Fruit fly (Drosophila melanogaster) whole organism, embryonic: ENCODE data around the gene CG12594.

ENCODE experiments used
- C15 ChIP-seq: fragments of 200-800 bp; sonication (Bioruptor generic); IDR thresholded peaks from 3 replicates; pipeline ENCODE4 v1.3.6; 2022; ENCODE audit warnings: missing biosample characterization, missing genetic modification characterization
- CG12155 ChIP-seq: fragments of 200-800 bp; sonication (Bioruptor generic); optimal IDR thresholded peaks from 3 replicates; lab custom pipeline; 2016; ENCODE audit warnings: missing biosample characterization, missing genetic modification characterization
- CG14050 ChIP-seq: fragments of 200-800 bp; sonication (Bioruptor generic); IDR thresholded peaks from 3 replicates; pipeline ENCODE4 v1.3.6; 2022; ENCODE audit warnings: missing biosample characterization, missing genetic modification characterization
- CG16863 ChIP-seq: fragments of 200-800 bp; sonication (Bioruptor generic); optimal IDR thresholded peaks from 3 replicates; lab custom pipeline; 2016; ENCODE audit warnings: missing biosample characterization, missing genetic modification characterization
- CG17359 ChIP-seq: fragments of 200-800 bp; sonication (Bioruptor generic); optimal IDR thresholded peaks from 3 replicates; lab custom pipeline; 2018; ENCODE audit warnings: missing biosample characterization, mild to moderate bottlenecking, missing genetic modification characterization, moderate library complexity
- CG17802 ChIP-seq: fragments of 200-800 bp; sonication (Bioruptor generic); optimal IDR thresholded peaks from 2 replicates; lab custom pipeline; 2018; ENCODE audit warnings: missing biosample characterization, mild to moderate bottlenecking, missing genetic modification characterization, moderate library complexity
- CG18619 ChIP-seq: fragments of 200-800 bp; sonication (Bioruptor generic); optimal IDR thresholded peaks from 3 replicates; lab custom pipeline; 2017; ENCODE audit warnings: missing biosample characterization, mild to moderate bottlenecking, missing genetic modification characterization
- CG3065 ChIP-seq: fragments of 200-800 bp; sonication (Bioruptor generic); optimal IDR thresholded peaks from 2 replicates; lab custom pipeline; 2016; ENCODE audit warnings: missing biosample characterization, missing genetic modification characterization
- CG31388 ChIP-seq: fragments of 200-800 bp; sonication (Bioruptor generic); optimal IDR thresholded peaks from 2 replicates; lab custom pipeline; 2016; ENCODE audit warnings: missing biosample characterization, missing genetic modification characterization
- CG3995 ChIP-seq: fragments of 200-800 bp; sonication (Bioruptor generic); optimal IDR thresholded peaks from 3 replicates; lab custom pipeline; 2016; ENCODE audit warnings: missing biosample characterization, missing genetic modification characterization
- CG4282 ChIP-seq: fragments of 200-800 bp; sonication (Bioruptor generic); optimal IDR thresholded peaks from 2 replicates; lab custom pipeline; 2016; ENCODE audit warnings: missing biosample characterization, missing genetic modification characterization
- CG43689 ChIP-seq: fragments of 200-800 bp; sonication (Bioruptor generic); IDR thresholded peaks from 2 replicates; pipeline ENCODE4 v1.3.6; 2022; ENCODE audit warnings: missing biosample characterization, missing genetic modification characterization
- CG6854 ChIP-seq: fragments of 200-800 bp; sonication (Bioruptor generic); optimal IDR thresholded peaks from 3 replicates; lab custom pipeline; 2017; ENCODE audit warnings: missing biosample characterization, mild to moderate bottlenecking, missing genetic modification characterization
- CG7271 ChIP-seq: fragments of 200-800 bp; sonication (Bioruptor generic); optimal IDR thresholded peaks from 2 replicates; lab custom pipeline; 2018; ENCODE audit warnings: missing biosample characterization, mild to moderate bottlenecking, missing genetic modification characterization, moderate library complexity
- CG8089 ChIP-seq: fragments of 200-800 bp; sonication (Bioruptor generic); optimal IDR thresholded peaks from 3 replicates; lab custom pipeline; 2016; ENCODE audit warnings: missing biosample characterization, missing genetic modification characterization
- CG9437 ChIP-seq: fragments of 200-800 bp; sonication (Bioruptor generic); optimal IDR thresholded peaks from 2 replicates; lab custom pipeline; 2018; ENCODE audit warnings: missing biosample characterization, mild to moderate bottlenecking, missing genetic modification characterization
- CG9876 ChIP-seq: fragments of 200-800 bp; sonication (Bioruptor generic); optimal IDR thresholded peaks from 2 replicates; lab custom pipeline; 2016; ENCODE audit warnings: missing biosample characterization, missing genetic modification characterization
- Dad ChIP-seq: fragments of 200-800 bp; sonication (Bioruptor generic); optimal IDR thresholded peaks from 3 replicates; lab custom pipeline; 2016; ENCODE audit warnings: missing biosample characterization, missing genetic modification characterization
- Dek ChIP-seq: fragments of 200-800 bp; sonication (Bioruptor generic); optimal IDR thresholded peaks from 3 replicates; lab custom pipeline; 2019; ENCODE audit warnings: missing biosample characterization, mild to moderate bottlenecking, missing genetic modification characterization, moderate library complexity
- Dll ChIP-seq: fragments of 200-800 bp; sonication (Bioruptor generic); IDR thresholded peaks from 4 replicates; pipeline ENCODE4 v1.3.6; 2022; ENCODE audit warnings: missing biosample characterization, missing genetic modification characterization; ENCODE audit not compliant: partially characterized antibody
- Doc2 ChIP-seq: fragments of 200-800 bp; sonication (Bioruptor generic); IDR thresholded peaks from 2 replicates; pipeline ENCODE4 v1.3.6; 2022; ENCODE audit warnings: missing biosample characterization, missing genetic modification characterization
- GATAe ChIP-seq: fragments of 200-800 bp; sonication (Bioruptor generic); conservative IDR thresholded peaks from 2 replicates; pipeline ENCODE4 v1.3.6; 2022; ENCODE audit warnings: missing biosample characterization, missing genetic modification characterization
- HHEX ChIP-seq: fragments of 200-800 bp; sonication (Bioruptor generic); optimal IDR thresholded peaks from 3 replicates; lab custom pipeline; 2017; ENCODE audit warnings: missing biosample characterization, mild to moderate bottlenecking, missing genetic modification characterization, missing genetic modification reagents
- Hmr ChIP-seq: fragments of 200-800 bp; sonication (Bioruptor generic); optimal IDR thresholded peaks from 3 replicates; lab custom pipeline; 2017; ENCODE audit warnings: mild to moderate bottlenecking, missing biosample characterization, missing genetic modification reagents, missing genetic modification characterization
- Hmx ChIP-seq: fragments of 200-800 bp; sonication (Bioruptor generic); optimal IDR thresholded peaks from 2 replicates; lab custom pipeline; 2016; ENCODE audit warnings: missing biosample characterization, missing genetic modification characterization
- Hsf ChIP-seq: fragments of 200-800 bp; sonication (Bioruptor generic); optimal IDR thresholded peaks from 3 replicates; lab custom pipeline; 2016; ENCODE audit warnings: missing biosample characterization, missing genetic modification characterization
- Lhr ChIP-seq: fragments of 200-800 bp; sonication (Bioruptor generic); optimal IDR thresholded peaks from 3 replicates; lab custom pipeline; 2017; ENCODE audit warnings: mild to moderate bottlenecking, missing biosample characterization, missing genetic modification reagents, missing genetic modification characterization
- Opbp ChIP-seq: fragments of 200-800 bp; sonication (Bioruptor generic); IDR thresholded peaks from 3 replicates; pipeline ENCODE4 v1.3.6; 2022; ENCODE audit warnings: missing biosample characterization, missing genetic modification characterization; ENCODE audit not compliant: partially characterized antibody
- PHDP ChIP-seq: fragments of 200-800 bp; sonication (Bioruptor generic); optimal IDR thresholded peaks from 3 replicates; lab custom pipeline; 2018; ENCODE audit warnings: missing biosample characterization, mild to moderate bottlenecking, missing genetic modification characterization, moderate library complexity
- Side ChIP-seq: fragments of 200-800 bp; sonication (Bioruptor generic); optimal IDR thresholded peaks from 2 replicates; lab custom pipeline; 2016; ENCODE audit warnings: missing biosample characterization, missing genetic modification characterization
- ac ChIP-seq: fragments of 200-800 bp; sonication (Bioruptor generic); optimal IDR thresholded peaks from 3 replicates; lab custom pipeline; 2017; ENCODE audit warnings: missing biosample characterization, mild to moderate bottlenecking, missing genetic modification characterization
- ap ChIP-seq: fragments of 200-800 bp; sonication (Bioruptor generic); IDR thresholded peaks from 2 replicates; pipeline ENCODE4 v1.3.6; 2022; ENCODE audit warnings: missing biosample characterization, missing genetic modification characterization
- bsh ChIP-seq, 2 experiments: fragments of 200-800 bp; sonication (Bioruptor generic); optimal IDR thresholded peaks; 2 replicates each; lab custom pipeline; 2017 to 2018; ENCODE audit warnings: mild to moderate bottlenecking in 2 of 2, missing biosample characterization in 2 of 2, missing genetic modification characterization in 2 of 2, moderate library complexity in 1 of 2
- gcm2 ChIP-seq: fragments of 200-800 bp; sonication (Bioruptor generic); optimal IDR thresholded peaks from 2 replicates; lab custom pipeline; 2016; ENCODE audit warnings: missing biosample characterization, missing genetic modification characterization
- jing ChIP-seq: fragments of 200-800 bp; sonication (Bioruptor generic); optimal IDR thresholded peaks from 2 replicates; lab custom pipeline; 2018; ENCODE audit warnings: missing biosample characterization, mild to moderate bottlenecking, missing genetic modification characterization
- lbe ChIP-seq: fragments of 200-800 bp; sonication (Bioruptor generic); optimal IDR thresholded peaks from 2 replicates; lab custom pipeline; 2016; ENCODE audit warnings: missing biosample characterization, mild to moderate bottlenecking, missing genetic modification characterization
- nau ChIP-seq: fragments of 200-800 bp; sonication (Bioruptor generic); optimal IDR thresholded peaks from 3 replicates; lab custom pipeline; 2017; ENCODE audit warnings: missing biosample characterization, mild to moderate bottlenecking, missing genetic modification characterization, missing genetic modification reagents
- nmo ChIP-seq: fragments of 200-800 bp; sonication (Bioruptor generic); optimal IDR thresholded peaks from 2 replicates; lab custom pipeline; 2018; ENCODE audit warnings: missing biosample characterization, mild to moderate bottlenecking, missing genetic modification characterization, moderate library complexity
- pfk ChIP-seq: fragments of 200-800 bp; sonication (Bioruptor generic); optimal IDR thresholded peaks from 2 replicates; lab custom pipeline; 2018; ENCODE audit warnings: missing biosample characterization, mild to moderate bottlenecking, missing genetic modification characterization, moderate library complexity
- pita ChIP-seq: fragments of 200-800 bp; sonication (Bioruptor generic); optimal IDR thresholded peaks from 2 replicates; lab custom pipeline; 2017; ENCODE audit warnings: missing biosample characterization, mild to moderate bottlenecking, missing genetic modification characterization
- prd ChIP-seq, 3 experiments: fragments of >200 bp in 2 of 3; fragments of 200-800 bp in 1 of 3; sonication (Bioruptor generic) in 1 of 3; optimal IDR thresholded peaks in 2 of 3; IDR thresholded peaks in 1 of 3; 2 replicates in 2 of 3; 3 replicates in 1 of 3; pipeline versions ENCODE4 v1.3.6 to Lab custom; 2017 to 2022; ENCODE audit warnings: missing biosample characterization in 1 of 3, missing genetic modification characterization in 1 of 3
- psq ChIP-seq: fragments of 200-800 bp; sonication (Bioruptor generic); optimal IDR thresholded peaks from 2 replicates; lab custom pipeline; 2017; ENCODE audit warnings: missing biosample characterization, missing genetic modification characterization
- pum ChIP-seq: fragments of 200-800 bp; sonication (Bioruptor generic); optimal IDR thresholded peaks from 2 replicates; lab custom pipeline; 2016; ENCODE audit warnings: missing biosample characterization, missing genetic modification characterization
- rib ChIP-seq: fragments of 200-800 bp; sonication (Bioruptor generic); IDR thresholded peaks from 2 replicates; pipeline ENCODE4 v1.3.6; 2022; ENCODE audit warnings: missing biosample characterization, missing genetic modification characterization
- slbo ChIP-seq: fragments of 200-800 bp; sonication (Bioruptor generic); IDR thresholded peaks from 2 replicates; pipeline ENCODE4 v1.3.6; 2022; ENCODE audit warnings: missing biosample characterization, missing genetic modification characterization
- sna ChIP-seq: fragments of 200-800 bp; sonication (Bioruptor generic); IDR thresholded peaks from 2 replicates; pipeline ENCODE4 v1.3.6; 2022; ENCODE audit warnings: missing biosample characterization, missing genetic modification characterization; ENCODE audit not compliant: partially characterized antibody
- stc ChIP-seq: fragments of 200-800 bp; sonication (Bioruptor generic); IDR thresholded peaks from 2 replicates; pipeline ENCODE4 v1.3.6; 2022; ENCODE audit warnings: missing biosample characterization, missing genetic modification characterization
- unpg ChIP-seq: fragments of 200-800 bp; sonication (Bioruptor generic); optimal IDR thresholded peaks from 3 replicates; lab custom pipeline; 2018; ENCODE audit warnings: missing biosample characterization, mild to moderate bottlenecking, missing genetic modification characterization, moderate library complexity

Gene CG12594

DNA sequence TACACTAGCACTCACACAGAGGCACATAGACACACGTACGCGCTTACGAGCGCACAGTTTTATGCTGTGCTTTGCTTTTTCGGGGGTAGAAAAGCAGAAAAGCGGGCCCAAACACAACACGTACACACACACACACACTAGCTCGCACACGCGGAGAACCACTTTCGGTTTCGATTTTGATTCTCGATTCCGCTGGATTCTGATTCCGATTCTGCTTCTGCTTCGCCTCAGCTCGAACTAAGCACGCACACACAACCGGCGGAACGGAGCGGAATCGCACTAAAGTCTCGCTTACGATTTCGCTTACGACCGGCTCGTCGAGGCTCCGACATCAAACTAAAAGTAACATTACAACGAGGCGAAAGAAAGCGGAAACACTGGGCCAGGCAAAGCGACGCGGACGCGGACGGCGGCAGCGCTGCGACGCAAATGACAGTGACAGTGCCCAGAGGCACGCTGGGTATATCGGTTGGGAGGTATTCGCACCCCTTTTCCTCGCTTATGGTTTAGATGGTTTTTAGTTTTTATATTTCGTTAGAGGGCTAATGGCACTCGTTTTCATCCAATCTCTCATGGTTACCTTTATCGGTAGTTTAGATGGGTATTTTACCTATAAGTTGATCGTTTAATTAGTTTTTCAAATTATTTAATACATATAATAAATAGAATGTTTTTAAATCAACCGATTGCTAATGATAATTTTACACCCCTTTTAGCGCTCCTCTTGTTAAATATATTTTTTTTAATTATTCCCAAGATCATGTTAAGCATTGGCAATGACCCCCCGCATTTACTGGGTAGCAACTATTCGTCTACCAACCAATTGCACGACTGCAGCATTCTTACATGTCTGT lies 56.7 kb downstream of the CG12594 start:
- peak; percentile 33; the same call in 1 of the 4 replicates for TF ChIP-seq Dll (GFP tag; lab: Robert Waterston, UW)
- no peak for TF ChIP-seq unpg
- TF ChIP-seq psq: peak; percentile 6
- peak; percentile 78 for TF ChIP-seq CG18619 (GFP tag; lab: Kevin White, UChicago)
- peak; percentile 2 for TF ChIP-seq CG3065 (GFP tag; lab: Kevin White, UChicago)
- peak; percentile 31 for TF ChIP-seq Lhr (GFP tag; lab: Kevin White, UChicago)
- no peak for TF ChIP-seq C15 (GFP tag; lab: Robert Waterston, UW)
- TF ChIP-seq Opbp (GFP tag; lab: Robert Waterston, UW): peak; percentile 75
- TF ChIP-seq lbe (GFP tag; lab: Kevin White, UChicago): no peak
- peak; percentile 51 for TF ChIP-seq HHEX (GFP tag; lab: Kevin White, UChicago)
- TF ChIP-seq GATAe (GFP tag; lab: Robert Waterston, UW): no peak
- no peak for TF ChIP-seq nau (GFP tag; lab: Kevin White, UChicago)
- peak; percentile 24 for TF ChIP-seq PHDP (tag; lab: Kevin White, UChicago)
- peak; percentile 26 for TF ChIP-seq CG4282 (GFP tag; lab: Kevin White, UChicago)
- no peak for TF ChIP-seq ap (GFP tag; lab: Robert Waterston, UW)
- no peak for TF ChIP-seq CG3995 (GFP tag; lab: Kevin White, UChicago)
- no peak for TF ChIP-seq Doc2 (GFP tag; lab: Robert Waterston, UW)
- peak; percentile 18 for TF ChIP-seq Hsf
- TF ChIP-seq CG31388: no peak
- peak; percentile 43 for TF ChIP-seq CG8089 (GFP tag; lab: Kevin White, UChicago)
- 0 out of 3 replicates have a peak, but pooled peaks have one; percentile 8 for TF ChIP-seq CG14050 (GFP tag; lab: Robert Waterston, UW)
- TF ChIP-seq CG43689 (GFP tag; lab: Robert Waterston, UW): no peak
- peak; percentile 84 for TF ChIP-seq nmo (GFP tag; lab: Kevin White, UChicago)
- TF ChIP-seq CG12155 (GFP tag; lab: Kevin White, UChicago): peak; percentile 62
- peak; percentile 54 for TF ChIP-seq Hmr (GFP tag; lab: Kevin White, UChicago)
- TF ChIP-seq Side (GFP tag; lab: Kevin White, UChicago): peak; percentile 64
- TF ChIP-seq CG16863 (GFP tag; lab: Kevin White, UChicago): no peak
- TF ChIP-seq rib (GFP tag; lab: Robert Waterston, UW): peak; percentile 78; the same call in 1 of the 2 replicates
- TF ChIP-seq bsh (GFP tag; optimal IDR thresholded peaks at IDR 0.05; lab: Kevin White, UChicago): peak; percentile 43 to 44
- TF ChIP-seq Dek (tag; lab: Kevin White, UChicago): peak; percentile 22
- TF ChIP-seq sna (GFP tag; lab: Robert Waterston, UW): peak; percentile 40; the same call in 1 of the 2 replicates
- TF ChIP-seq Dad (GFP tag; lab: Kevin White, UChicago): peak; percentile 30
- peak; percentile 26 for TF ChIP-seq CG17359
- peak; percentile 82 for TF ChIP-seq CG9437
- TF ChIP-seq pita (GFP tag; lab: Kevin White, UChicago): no peak
- peak; percentile 88 for TF ChIP-seq pfk (GFP tag; lab: Kevin White, UChicago)
- no peak for TF ChIP-seq prd (optimal IDR thresholded peaks at IDR 0.05; lab: Kevin White, UChicago)
- TF ChIP-seq prd (GFP tag; IDR thresholded peaks at IDR 0.05; lab: Robert Waterston, UW): peak; percentile 68; the same call in 2 of the 3 replicates
- TF ChIP-seq CG7271 (tag; lab: Kevin White, UChicago): no peak
- peak; percentile 73 for TF ChIP-seq slbo (GFP tag; lab: Robert Waterston, UW)
- peak; percentile 45 for TF ChIP-seq CG6854
- peak; percentile 49 for TF ChIP-seq gcm2 (GFP tag; lab: Kevin White, UChicago)
- TF ChIP-seq stc (GFP tag; lab: Robert Waterston, UW): no peak; the same call in 1 of the 2 replicates
- TF ChIP-seq jing: no peak
- TF ChIP-seq CG17802 (tag; lab: Kevin White, UChicago): peak; percentile 0
- TF ChIP-seq ac (GFP tag; lab: Kevin White, UChicago): peak; percentile 22
- no peak for TF ChIP-seq Hmx (GFP tag; lab: Kevin White, UChicago)
- no peak for TF ChIP-seq pum (GFP tag; lab: Kevin White, UChicago)
- no peak for TF ChIP-seq CG9876
